Fruit fly (Drosophila melanogaster): ENCODE measurements around the gene CG11593.

dm6 chr3L:4046289-4046688, 6.0 kb upstream of the CG11593 start, which contains the start of gene CG1136:
- TF ChIP-seq Sin3A (optimal IDR thresholded peaks at IDR 0.05) (no peak), Myc (optimal IDR thresholded peaks at IDR 0.05) (no peak), ttk (optimal IDR thresholded peaks at IDR 0.05) (no peak)
